Worm (Caenorhabditis elegans): ENCODE measurements around the gene rft-2.

ce11 chrV:4418116-4418515 lies 32.2 kb downstream of the rft-2 start, which contains the start of gene Y47D7A.6:
- TF ChIP-seq mep-1 (tag; optimal IDR thresholded peaks at IDR 0.05) (no peak), mdl-1 (tag; optimal IDR thresholded peaks at IDR 0.05) (no peak), zip-2 (tag; optimal IDR thresholded peaks at IDR 0.05) (no peak), R02D3.7 (tag; optimal IDR thresholded peaks at IDR 0.05) (no peak), gei-8 (GFP tag; optimal IDR thresholded peaks at IDR 0.05) (no peak), mes-2 (tag; optimal IDR thresholded peaks at IDR 0.05; ENCODE audit: poor library complexity, severe bottlenecking) (no peak)

Measured in whole organism, L4 larva.